Fruit fly (Drosophila melanogaster) whole organism, embryonic: Measurements from ENCODE around the gene Cpr92A.
A peak's percentile ranks its signal among the peaks of the same experiment; 100 is the strongest.

Source experiments
- BEAF-32 ChIP-seq: fragments of 200-800 bp; sonication (Bioruptor generic); optimal IDR thresholded peaks from 3 replicates; lab custom pipeline; 2017; ENCODE audit warnings: missing biosample characterization, missing genetic modification characterization, mild to moderate bottlenecking, moderate library complexity, missing genetic modification reagents
- C15 ChIP-seq: fragments of 200-800 bp; sonication (Bioruptor generic); IDR thresholded peaks from 3 replicates; pipeline ENCODE4 v1.3.6; 2022; ENCODE audit warnings: missing biosample characterization, missing genetic modification characterization
- CG10209 ChIP-seq: fragments of 200-800 bp; sonication (Bioruptor generic); optimal IDR thresholded peaks from 3 replicates; lab custom pipeline; 2017; ENCODE audit warnings: missing biosample characterization, mild to moderate bottlenecking, missing genetic modification characterization, missing genetic modification reagents
- CG11695 ChIP-seq: fragments of 200-800 bp; sonication (Bioruptor generic); IDR thresholded peaks from 3 replicates; pipeline ENCODE4 v1.3.6; 2022; ENCODE audit warnings: missing biosample characterization, missing genetic modification characterization
- CG11723 ChIP-seq: fragments of 200-800 bp; sonication (Bioruptor generic); optimal IDR thresholded peaks from 2 replicates; lab custom pipeline; 2017; ENCODE audit warnings: missing biosample characterization, mild to moderate bottlenecking, missing genetic modification characterization
- CG1233 ChIP-seq: fragments of 200-800 bp; sonication (Bioruptor generic); optimal IDR thresholded peaks from 4 replicates; lab custom pipeline; 2018; ENCODE audit warnings: missing biosample characterization, mild to moderate bottlenecking, missing genetic modification characterization
- CG13424 ChIP-seq: fragments of 200-800 bp; sonication (Bioruptor generic); optimal IDR thresholded peaks from 2 replicates; lab custom pipeline; 2019; ENCODE audit warnings: missing biosample characterization, mild to moderate bottlenecking, missing genetic modification characterization, moderate library complexity
- CG13624 ChIP-seq: fragments of 200-800 bp; sonication (Bioruptor generic); optimal IDR thresholded peaks from 2 replicates; lab custom pipeline; 2016; ENCODE audit warnings: missing biosample characterization, missing genetic modification characterization
- CG15601 ChIP-seq: fragments of 200-800 bp; sonication (Bioruptor generic); optimal IDR thresholded peaks from 3 replicates; lab custom pipeline; 2019; ENCODE audit warnings: missing biosample characterization, mild to moderate bottlenecking, missing genetic modification characterization, moderate library complexity
- CG1603 ChIP-seq: fragments of 200-800 bp; sonication (Bioruptor generic); optimal IDR thresholded peaks from 2 replicates; lab custom pipeline; 2019; ENCODE audit warnings: missing biosample characterization, mild to moderate bottlenecking, missing genetic modification characterization, moderate library complexity
- CG16813 ChIP-seq: fragments of 200-800 bp; sonication (Bioruptor generic); IDR thresholded peaks from 3 replicates; pipeline ENCODE4 v1.3.6; 2022; ENCODE audit warnings: missing biosample characterization, missing genetic modification characterization; ENCODE audit not compliant: partially characterized antibody
- CG2116 ChIP-seq: fragments of 200-800 bp; sonication (Bioruptor generic); optimal IDR thresholded peaks from 3 replicates; lab custom pipeline; 2018; ENCODE audit warnings: missing biosample characterization, mild to moderate bottlenecking, missing genetic modification characterization
- CG2202 ChIP-seq: fragments of 200-800 bp; sonication (Bioruptor generic); optimal IDR thresholded peaks from 2 replicates; lab custom pipeline; 2018; ENCODE audit warnings: missing biosample characterization, mild to moderate bottlenecking, missing genetic modification characterization
- CG2712 ChIP-seq: fragments of 200-800 bp; optimal IDR thresholded peaks from 3 replicates; lab custom pipeline; 2019; ENCODE audit warnings: missing biosample characterization, mild to moderate bottlenecking, missing genetic modification characterization, moderate library complexity
- CG30020 ChIP-seq: fragments of 200-800 bp; optimal IDR thresholded peaks from 2 replicates; lab custom pipeline; 2019; ENCODE audit warnings: missing biosample characterization, mild to moderate bottlenecking, missing genetic modification characterization, moderate library complexity
- CG31388 ChIP-seq: fragments of 200-800 bp; sonication (Bioruptor generic); optimal IDR thresholded peaks from 2 replicates; lab custom pipeline; 2016; ENCODE audit warnings: missing biosample characterization, missing genetic modification characterization
- CG32767 ChIP-seq: fragments of 200-800 bp; sonication (Bioruptor generic); IDR thresholded peaks from 2 replicates; pipeline ENCODE4 v1.3.6; 2022; ENCODE audit warnings: missing biosample characterization, missing genetic modification characterization
- CG32772 ChIP-seq: fragments of 200-800 bp; sonication (Bioruptor generic); IDR thresholded peaks from 2 replicates; pipeline ENCODE4 v1.3.6; 2022; ENCODE audit warnings: missing biosample characterization, missing genetic modification characterization
- CG4328 ChIP-seq: fragments of 200-800 bp; sonication (Bioruptor generic); optimal IDR thresholded peaks from 3 replicates; lab custom pipeline; 2017; ENCODE audit warnings: missing biosample characterization, missing genetic modification reagents, missing genetic modification characterization
- CG7839 ChIP-seq: fragments of 200-800 bp; sonication (Bioruptor generic); optimal IDR thresholded peaks from 3 replicates; lab custom pipeline; 2018; ENCODE audit warnings: missing biosample characterization, mild to moderate bottlenecking, missing genetic modification characterization, moderate library complexity
- CrebB ChIP-seq: fragments of 200-800 bp; sonication (Bioruptor generic); optimal IDR thresholded peaks from 3 replicates; lab custom pipeline; 2018; ENCODE audit warnings: missing biosample characterization, mild to moderate bottlenecking, missing genetic modification characterization
- Doc2 ChIP-seq: fragments of 200-800 bp; sonication (Bioruptor generic); IDR thresholded peaks from 2 replicates; pipeline ENCODE4 v1.3.6; 2022; ENCODE audit warnings: missing biosample characterization, missing genetic modification characterization
- Dref ChIP-seq: fragments of 200-800 bp; sonication (Bioruptor generic); IDR thresholded peaks from 2 replicates; pipeline ENCODE4 v1.3.6; 2022; ENCODE audit warnings: missing biosample characterization, missing genetic modification characterization
- E2f1 ChIP-seq: fragments of 200-800 bp; sonication (Bioruptor generic); IDR thresholded peaks from 2 replicates; pipeline ENCODE4 v1.3.6; 2022; ENCODE audit warnings: missing biosample characterization, missing genetic modification characterization
- Elba2 ChIP-seq: fragments of 200-800 bp; sonication (Bioruptor generic); optimal IDR thresholded peaks from 3 replicates; lab custom pipeline; 2016; ENCODE audit warnings: missing biosample characterization, missing genetic modification characterization
- Hr78 ChIP-seq, 2 experiments: fragments of 200-800 bp in 1 of 2; fragments of >200 bp in 1 of 2; sonication (Bioruptor generic) in 1 of 2; optimal IDR thresholded peaks; 2 replicates each; lab custom pipeline; 2017 to 2019; ENCODE audit warnings: missing biosample characterization in 2 of 2, missing genetic modification characterization in 2 of 2, mild to moderate bottlenecking in 1 of 2, moderate library complexity in 1 of 2
- NC2β ChIP-seq: fragments of 200-800 bp; sonication (Bioruptor generic); optimal IDR thresholded peaks from 2 replicates; lab custom pipeline; 2016; ENCODE audit warnings: missing biosample characterization, missing genetic modification characterization
- NFAT ChIP-seq: fragments of 200-800 bp; sonication (Bioruptor generic); IDR thresholded peaks from 2 replicates; pipeline ENCODE4 v1.3.6; 2022; ENCODE audit warnings: missing biosample characterization, missing genetic modification characterization
- Opbp ChIP-seq: fragments of 200-800 bp; sonication (Bioruptor generic); IDR thresholded peaks from 3 replicates; pipeline ENCODE4 v1.3.6; 2022; ENCODE audit warnings: missing biosample characterization, missing genetic modification characterization; ENCODE audit not compliant: partially characterized antibody
- Poxn ChIP-seq: fragments of 200-800 bp; sonication (Bioruptor generic); IDR thresholded peaks from 2 replicates; pipeline ENCODE4 v1.3.6; 2022; ENCODE audit warnings: missing biosample characterization, missing genetic modification characterization
- Six4 ChIP-seq: fragments of 200-800 bp; sonication (Bioruptor generic); optimal IDR thresholded peaks from 2 replicates; lab custom pipeline; 2016; ENCODE audit warnings: missing biosample characterization, missing genetic modification characterization
- Xrp1 ChIP-seq: fragments of 200-800 bp; sonication (Bioruptor generic); IDR thresholded peaks from 2 replicates; pipeline ENCODE4 v1.3.6; 2022; ENCODE audit warnings: missing biosample characterization, missing genetic modification characterization
- cas ChIP-seq: fragments of 200-800 bp; sonication (Bioruptor generic); IDR thresholded peaks from 2 replicates; pipeline ENCODE4 v1.3.6; 2022; ENCODE audit warnings: missing biosample characterization, missing genetic modification characterization
- chinmo ChIP-seq: fragments of 200-800 bp; sonication (Bioruptor generic); IDR thresholded peaks from 4 replicates; pipeline ENCODE4 v1.3.6; 2022; ENCODE audit warnings: missing biosample characterization, missing genetic modification characterization; ENCODE audit not compliant: partially characterized antibody
- da ChIP-seq: fragments of 200-800 bp; sonication (Bioruptor generic); optimal IDR thresholded peaks from 2 replicates; lab custom pipeline; 2016; ENCODE audit warnings: missing biosample characterization, missing genetic modification characterization
- esg ChIP-seq: fragments of 200-800 bp; sonication (Bioruptor generic); conservative IDR thresholded peaks from 2 replicates; pipeline ENCODE4 v1.3.6; 2022; ENCODE audit warnings: missing biosample characterization, missing genetic modification characterization
- eyg ChIP-seq: fragments of 200-800 bp; sonication (Bioruptor generic); optimal IDR thresholded peaks from 3 replicates; lab custom pipeline; 2016; ENCODE audit warnings: missing biosample characterization, missing genetic modification characterization
- gcm ChIP-seq: fragments of 200-800 bp; sonication (Bioruptor generic); optimal IDR thresholded peaks from 2 replicates; lab custom pipeline; 2019; ENCODE audit warnings: missing biosample characterization, mild to moderate bottlenecking, missing genetic modification characterization, moderate library complexity
- gcm2 ChIP-seq: fragments of 200-800 bp; sonication (Bioruptor generic); optimal IDR thresholded peaks from 2 replicates; lab custom pipeline; 2016; ENCODE audit warnings: missing biosample characterization, missing genetic modification characterization
- ham ChIP-seq: fragments of 200-800 bp; sonication (Bioruptor generic); IDR thresholded peaks from 2 replicates; pipeline ENCODE4 v1.3.6; 2022; ENCODE audit warnings: missing biosample characterization, missing genetic modification characterization
- inv ChIP-seq: fragments of 200-800 bp; sonication (Bioruptor generic); IDR thresholded peaks from 2 replicates; pipeline ENCODE4 v1.3.6; 2022; ENCODE audit warnings: missing biosample characterization, missing genetic modification characterization; ENCODE audit not compliant: partially characterized antibody
- mam ChIP-seq: fragments of 200-800 bp; sonication (Bioruptor generic); optimal IDR thresholded peaks from 3 replicates; lab custom pipeline; 2016; ENCODE audit warnings: missing biosample characterization, missing genetic modification characterization
- oc ChIP-seq: fragments of 200-800 bp; sonication (Bioruptor generic); optimal IDR thresholded peaks from 2 replicates; lab custom pipeline; 2018; ENCODE audit warnings: missing biosample characterization, mild to moderate bottlenecking, missing genetic modification characterization, moderate library complexity
- pan ChIP-seq, 4 experiments: fragments of >200 bp in 3 of 4; fragments of 200-800 bp in 1 of 4; sonication (Bioruptor generic) in 1 of 4; optimal IDR thresholded peaks in 3 of 4; IDR thresholded peaks in 1 of 4; 2 replicates each; pipeline versions ENCODE4 v1.3.6 to Lab custom; 2017 to 2022; ENCODE audit warnings: missing biosample characterization in 2 of 4, missing genetic modification characterization in 2 of 4, mixed read lengths in 1 of 4
- pnt ChIP-seq: fragments of 200-800 bp; sonication (Bioruptor generic); optimal IDR thresholded peaks from 3 replicates; lab custom pipeline; 2016; ENCODE audit warnings: missing biosample characterization, missing genetic modification characterization
- slbo ChIP-seq: fragments of 200-800 bp; sonication (Bioruptor generic); IDR thresholded peaks from 2 replicates; pipeline ENCODE4 v1.3.6; 2022; ENCODE audit warnings: missing biosample characterization, missing genetic modification characterization
- tll ChIP-seq, 2 experiments: fragments of 200-800 bp in 1 of 2; fragments of >200 bp in 1 of 2; sonication (Bioruptor generic) in 1 of 2; optimal IDR thresholded peaks; 2 replicates each; lab custom pipeline; 2017 to 2019; ENCODE audit warnings: missing biosample characterization in 2 of 2, missing genetic modification characterization in 2 of 2, mild to moderate bottlenecking in 1 of 2, moderate library complexity in 1 of 2
- trem ChIP-seq: fragments of 200-800 bp; optimal IDR thresholded peaks from 3 replicates; lab custom pipeline; 2019; ENCODE audit warnings: missing biosample characterization, mild to moderate bottlenecking, missing genetic modification characterization, moderate library complexity
- trh ChIP-seq: fragments of 200-800 bp; sonication (Bioruptor generic); optimal IDR thresholded peaks from 2 replicates; lab custom pipeline; 2016; ENCODE audit warnings: missing biosample characterization, missing genetic modification characterization

Cpr92A gene

dm6 chr3R:19641498-19642065, 42.8 kb upstream of the Cpr92A start (continued):
- peak; percentile 85 for TF ChIP-seq trem (tag; lab: Kevin White, UChicago)
- TF ChIP-seq Xrp1 (GFP tag; lab: Robert Waterston, UW) = peak; percentile 91
- TF ChIP-seq da (GFP tag; lab: Kevin White, UChicago) = no peak
- no peak for TF ChIP-seq tll (GFP tag; optimal IDR thresholded peaks at IDR 0.05; lab: Kevin White, UChicago)
- no peak for TF ChIP-seq gcm2 (GFP tag; lab: Kevin White, UChicago)
- peak; percentile 75 for TF ChIP-seq CG32772 (GFP tag; lab: Robert Waterston, UW)
- peak; percentile 60 for TF ChIP-seq CG11723
- peak; percentile 87 for TF ChIP-seq E2f1 (GFP tag; lab: Robert Waterston, UW)
- peak; percentile 69 for TF ChIP-seq CG2202 (tag; lab: Kevin White, UChicago)
- TF ChIP-seq pnt = no peak
- TF ChIP-seq chinmo = no peak
- peak in 1 of 2 experiments; percentile 50 for TF ChIP-seq Hr78 (GFP tag; optimal IDR thresholded peaks at IDR 0.05; lab: Kevin White, UChicago)
- peak; percentile 23 for TF ChIP-seq CG30020 (tag; lab: Kevin White, UChicago)
- TF ChIP-seq CG4328 (GFP tag; lab: Kevin White, UChicago) = peak; percentile 79
- peak; percentile 88 for TF ChIP-seq CG1233 (GFP tag; lab: Kevin White, UChicago)
- no peak for TF ChIP-seq BEAF-32 (GFP tag; lab: Kevin White, UChicago)
- TF ChIP-seq slbo (GFP tag; lab: Robert Waterston, UW) = peak; percentile 84
- TF ChIP-seq Dref (GFP tag; lab: Robert Waterston, UW) = no peak
- peak; percentile 69 for TF ChIP-seq CG31388
- TF ChIP-seq CG2116 (GFP tag; lab: Kevin White, UChicago) = peak; percentile 33
- peak; percentile 14 for TF ChIP-seq NC2β (GFP tag; lab: Kevin White, UChicago)
- peak; percentile 92 for TF ChIP-seq CG11695 (GFP tag; lab: Robert Waterston, UW)
- peak; percentile 59; the same call in 1 of the 2 replicates for TF ChIP-seq Doc2
- no peak for TF ChIP-seq ham (GFP tag; lab: Robert Waterston, UW)
- no peak for TF ChIP-seq CG16813
- peak; percentile 32 for TF ChIP-seq trh (GFP tag; lab: Kevin White, UChicago)
- TF ChIP-seq CG15601 (tag; lab: Kevin White, UChicago) = peak; percentile 86
- peak; percentile 89 for TF ChIP-seq CG7839 (tag; lab: Kevin White, UChicago)
- no peak for TF ChIP-seq Elba2
- peak; percentile 82; the same call in 2 of the 3 replicates for TF ChIP-seq C15 (GFP tag; lab: Robert Waterston, UW)
- TF ChIP-seq esg (GFP tag; lab: Robert Waterston, UW) = peak; percentile 80
- peak; percentile 89 for TF ChIP-seq CG2712 (tag; lab: Kevin White, UChicago)
- TF ChIP-seq Poxn (GFP tag; lab: Robert Waterston, UW) = peak; percentile 59; the same call in 1 of the 2 replicates
- TF ChIP-seq mam (GFP tag; lab: Kevin White, UChicago) = peak; percentile 39
- TF ChIP-seq CrebB (tag; lab: Kevin White, UChicago) = peak; percentile 83
- TF ChIP-seq NFAT = peak; percentile 76
- TF ChIP-seq Six4 (GFP tag; lab: Kevin White, UChicago) = peak; percentile 65
- TF ChIP-seq inv (GFP tag; lab: Robert Waterston, UW) = no peak
- TF ChIP-seq Opbp = no peak
- TF ChIP-seq oc (tag; lab: Kevin White, UChicago) = peak; percentile 86
- peak; percentile 90 for TF ChIP-seq gcm
- peak; percentile 70 for TF ChIP-seq CG13624 (GFP tag; lab: Kevin White, UChicago)
- TF ChIP-seq CG32767 = peak; percentile 84
- TF ChIP-seq cas (GFP tag; lab: Robert Waterston, UW) = peak; percentile 76; the same call in 1 of the 2 replicates
- TF ChIP-seq CG13424 = peak; percentile 93
- TF ChIP-seq pan (optimal IDR thresholded peaks at IDR 0.05; lab: Kevin White, UChicago) = no peak
- TF ChIP-seq pan (GFP tag; optimal IDR thresholded peaks at IDR 0.05 in 1 of 2, IDR thresholded peaks at IDR 0.05 in 1 of 2) = peak in 1 of 2 experiments; percentile 94
- TF ChIP-seq CG1603 (tag; lab: Kevin White, UChicago) = peak; percentile 60
- TF ChIP-seq eyg = peak; percentile 57
- TF ChIP-seq CG10209 (GFP tag; lab: Kevin White, UChicago) = peak; percentile 79
